Fruit fly (Drosophila melanogaster) whole organism, prepupa: ENCODE results near the gene Abl.

Experiments
- Blimp-1 ChIP-seq: fragments of 200-800 bp; sonication (Bioruptor generic); optimal IDR thresholded peaks from 3 replicates; lab custom pipeline; 2017; ENCODE audit warnings: missing biosample characterization, missing genetic modification characterization, mild to moderate bottlenecking, moderate library complexity, missing genetic modification reagents
- CG10631 ChIP-seq: fragments of 200-800 bp; sonication (Bioruptor generic); optimal IDR thresholded peaks from 2 replicates; lab custom pipeline; 2016; ENCODE audit warnings: missing biosample characterization, missing genetic modification characterization
- CG10669 ChIP-seq: fragments of 200-800 bp; sonication (Bioruptor generic); optimal IDR thresholded peaks from 3 replicates; lab custom pipeline; 2018; ENCODE audit warnings: missing biosample characterization, mild to moderate bottlenecking, missing genetic modification characterization, moderate library complexity
- CG11294 ChIP-seq: fragments of 200-800 bp; sonication (Bioruptor generic); IDR thresholded peaks from 2 replicates; pipeline ENCODE4 v1.3.6; 2022; ENCODE audit warnings: missing biosample characterization, missing genetic modification characterization
- CG11762 ChIP-seq: fragments of 200-800 bp; sonication (Bioruptor generic); optimal IDR thresholded peaks from 3 replicates; lab custom pipeline; 2016; ENCODE audit warnings: missing biosample characterization, missing genetic modification characterization; ENCODE audit not compliant: insufficient read depth
- CG11902 ChIP-seq: fragments of 200-800 bp; sonication (Bioruptor generic); optimal IDR thresholded peaks from 3 replicates; lab custom pipeline; 2016; ENCODE audit warnings: missing biosample characterization, missing genetic modification characterization
- CG1621 ChIP-seq: fragments of 200-800 bp; sonication (Bioruptor generic); optimal IDR thresholded peaks from 3 replicates; lab custom pipeline; 2018; ENCODE audit warnings: missing biosample characterization, mild to moderate bottlenecking, missing genetic modification characterization
- CG16779 ChIP-seq: fragments of 200-800 bp; sonication (Bioruptor generic); optimal IDR thresholded peaks from 3 replicates; lab custom pipeline; 2017; ENCODE audit warnings: missing biosample characterization, mild to moderate bottlenecking, missing genetic modification characterization
- CG31627 ChIP-seq: fragments of 200-800 bp; sonication (Bioruptor generic); optimal IDR thresholded peaks from 3 replicates; lab custom pipeline; 2016; ENCODE audit warnings: missing biosample characterization, missing genetic modification characterization
- CG32006 ChIP-seq: fragments of 200-800 bp; sonication (Bioruptor generic); optimal IDR thresholded peaks from 3 replicates; lab custom pipeline; 2017; ENCODE audit warnings: missing biosample characterization, mild to moderate bottlenecking, missing genetic modification characterization
- CG34406 ChIP-seq: fragments of 200-800 bp; sonication (Bioruptor generic); optimal IDR thresholded peaks from 3 replicates; lab custom pipeline; 2016; ENCODE audit warnings: missing biosample characterization, missing genetic modification characterization
- CG6792 ChIP-seq: fragments of 200-800 bp; sonication (Bioruptor generic); optimal IDR thresholded peaks from 3 replicates; lab custom pipeline; 2016; ENCODE audit warnings: missing biosample characterization, missing genetic modification characterization
- CG6808 ChIP-seq: fragments of 200-800 bp; sonication (Bioruptor generic); optimal IDR thresholded peaks from 3 replicates; lab custom pipeline; 2017; ENCODE audit warnings: missing biosample characterization, missing genetic modification characterization, mild to moderate bottlenecking, moderate library complexity, missing genetic modification reagents
- CG6854 ChIP-seq: fragments of 200-800 bp; sonication (Bioruptor generic); optimal IDR thresholded peaks from 2 replicates; lab custom pipeline; 2017; ENCODE audit warnings: missing biosample characterization, mild to moderate bottlenecking, missing genetic modification characterization
- CG7368 ChIP-seq: fragments of 200-800 bp; sonication (Bioruptor generic); optimal IDR thresholded peaks from 3 replicates; lab custom pipeline; 2016; ENCODE audit warnings: missing biosample characterization, missing genetic modification characterization
- CG8119 ChIP-seq: fragments of 200-800 bp; sonication (Bioruptor generic); IDR thresholded peaks from 3 replicates; pipeline ENCODE4 v1.3.6; 2022; ENCODE audit warnings: missing biosample characterization, missing genetic modification characterization
- CG8632 ChIP-seq: fragments of 200-800 bp; sonication (Bioruptor generic); optimal IDR thresholded peaks from 3 replicates; lab custom pipeline; 2016; ENCODE audit warnings: missing biosample characterization, missing genetic modification characterization
- CG9139 ChIP-seq: fragments of 200-800 bp; sonication (Bioruptor generic); optimal IDR thresholded peaks from 3 replicates; lab custom pipeline; 2017; ENCODE audit warnings: missing biosample characterization, mild to moderate bottlenecking, missing genetic modification characterization
- Eip75B ChIP-seq: fragments of 200-800 bp; sonication (Bioruptor generic); optimal IDR thresholded peaks from 3 replicates; lab custom pipeline; 2016; ENCODE audit warnings: missing biosample characterization, missing genetic modification characterization
- Eip78C ChIP-seq: fragments of 200-800 bp; sonication (Bioruptor generic); peaks from one replicate; lab custom pipeline; 2016; ENCODE audit warnings: missing biosample characterization, missing genetic modification characterization
- Ets21C ChIP-seq: fragments of 200-800 bp; sonication (Bioruptor generic); optimal IDR thresholded peaks from 3 replicates; lab custom pipeline; 2016; ENCODE audit warnings: missing biosample characterization, missing genetic modification characterization
- Ets96B ChIP-seq: fragments of 200-800 bp; optimal IDR thresholded peaks from 2 replicates; lab custom pipeline; 2019; ENCODE audit warnings: missing biosample characterization, mild to moderate bottlenecking, missing genetic modification characterization, moderate library complexity
- Gug ChIP-seq: fragments of 200-800 bp; sonication (Bioruptor generic); IDR thresholded peaks from 2 replicates; pipeline ENCODE4 v1.3.6; 2022; ENCODE audit warnings: missing biosample characterization, missing genetic modification characterization
- Hr38 ChIP-seq: sonication (Bioruptor generic); optimal IDR thresholded peaks from 2 replicates; lab custom pipeline; 2016; ENCODE audit warnings: missing biosample characterization, missing genetic modification characterization
- Hr39 ChIP-seq: fragments of 200-800 bp; sonication (Bioruptor generic); optimal IDR thresholded peaks from 2 replicates; lab custom pipeline; 2016; ENCODE audit warnings: missing biosample characterization, missing genetic modification characterization
- Hr4 ChIP-seq: fragments of 200-800 bp; sonication (Bioruptor generic); optimal IDR thresholded peaks from 3 replicates; lab custom pipeline; 2016; ENCODE audit warnings: missing biosample characterization, missing genetic modification characterization
- Lpt ChIP-seq: fragments of 200-800 bp; sonication (Bioruptor generic); optimal IDR thresholded peaks from 3 replicates; lab custom pipeline; 2016; ENCODE audit warnings: missing biosample characterization, missing genetic modification characterization
- Met ChIP-seq: fragments of 200-800 bp; sonication (Bioruptor generic); optimal IDR thresholded peaks from 3 replicates; lab custom pipeline; 2016; ENCODE audit warnings: missing biosample characterization, missing genetic modification characterization
- Sox102F ChIP-seq: fragments of 200-800 bp; sonication (Bioruptor generic); optimal IDR thresholded peaks from 2 replicates; lab custom pipeline; 2016; ENCODE audit warnings: missing biosample characterization, mild to moderate bottlenecking, missing genetic modification characterization
- Sox14 ChIP-seq: fragments of 200-800 bp; sonication (Bioruptor generic); optimal IDR thresholded peaks from 3 replicates; lab custom pipeline; 2016; ENCODE audit warnings: missing biosample characterization, missing genetic modification characterization
- Sox15 ChIP-seq: fragments of 200-800 bp; sonication (Bioruptor generic); optimal IDR thresholded peaks from 3 replicates; lab custom pipeline; 2016; ENCODE audit warnings: missing biosample characterization, missing genetic modification characterization
- achi ChIP-seq: fragments of 200-800 bp; sonication (Bioruptor generic); optimal IDR thresholded peaks from 3 replicates; lab custom pipeline; 2016; ENCODE audit warnings: missing biosample characterization, missing genetic modification characterization
- acj6 ChIP-seq: fragments of 200-800 bp; sonication (Bioruptor generic); optimal IDR thresholded peaks from 3 replicates; lab custom pipeline; 2016; ENCODE audit warnings: missing biosample characterization, missing genetic modification characterization
- cyc ChIP-seq: fragments of 200-800 bp; sonication (Bioruptor generic); optimal IDR thresholded peaks from 3 replicates; lab custom pipeline; 2016; ENCODE audit warnings: missing biosample characterization, missing genetic modification characterization
- eg ChIP-seq: fragments of 200-800 bp; sonication (Bioruptor generic); IDR thresholded peaks from 3 replicates; pipeline ENCODE4 v1.3.6; 2022; ENCODE audit warnings: missing biosample characterization, missing genetic modification characterization
- esn ChIP-seq: fragments of 200-800 bp; sonication (Bioruptor generic); optimal IDR thresholded peaks from 2 replicates; lab custom pipeline; 2016; ENCODE audit warnings: missing biosample characterization, mild to moderate bottlenecking, missing genetic modification characterization, moderate library complexity
- fkh ChIP-seq: fragments of 200-800 bp; sonication (Bioruptor generic); optimal IDR thresholded peaks from 3 replicates; lab custom pipeline; 2017; ENCODE audit warnings: missing biosample characterization, mild to moderate bottlenecking, missing genetic modification characterization, moderate library complexity
- lz ChIP-seq: fragments of 200-800 bp; sonication (Bioruptor generic); optimal IDR thresholded peaks from 3 replicates; lab custom pipeline; 2016; ENCODE audit warnings: missing biosample characterization, missing genetic modification characterization
- pdm3 ChIP-seq: fragments of 200-800 bp; sonication (Bioruptor generic); optimal IDR thresholded peaks from 3 replicates; lab custom pipeline; 2016; ENCODE audit warnings: missing biosample characterization, missing genetic modification characterization
- salr ChIP-seq, 2 experiments: fragments of 200-800 bp; sonication (Bioruptor generic); optimal IDR thresholded peaks; 3 replicates each; lab custom pipeline; 2016 to 2018; ENCODE audit warnings: missing biosample characterization in 2 of 2, missing genetic modification characterization in 2 of 2, mild to moderate bottlenecking in 1 of 2
- ss ChIP-seq, 2 experiments: fragments of 200-800 bp; sonication (Bioruptor generic); optimal IDR thresholded peaks; 2 replicates in 1 of 2; 3 replicates in 1 of 2; lab custom pipeline; 2017 to 2018; ENCODE audit warnings: mild to moderate bottlenecking in 2 of 2, missing biosample characterization in 2 of 2, missing genetic modification characterization in 2 of 2, moderate library complexity in 1 of 2
- svp ChIP-seq: fragments of 200-800 bp; sonication (Bioruptor generic); peaks from one replicate; lab custom pipeline; 2016; ENCODE audit warnings: missing biosample characterization, missing genetic modification characterization
- topi ChIP-seq: fragments of 200-800 bp; sonication (Bioruptor generic); optimal IDR thresholded peaks from 3 replicates; lab custom pipeline; 2016; ENCODE audit warnings: missing biosample characterization, missing genetic modification characterization

Gene Abl

dm6 chr3L:16642088-16642507 lies 5.6 kb downstream of the Abl start (continued):
- TF ChIP-seq acj6 (GFP tag; lab: Kevin White, UChicago) = peak; percentile 80
- peak; percentile 85 for TF ChIP-seq Hr4 (GFP tag; lab: Kevin White, UChicago)
- peak; percentile 70 for TF ChIP-seq cyc
- TF ChIP-seq CG6792 = peak; percentile 79
- peak; percentile 35 for TF ChIP-seq CG9139 (GFP tag; lab: Kevin White, UChicago)
- TF ChIP-seq CG34406 = peak; percentile 77
- peak; percentile 55 for TF ChIP-seq CG11902 (GFP tag; lab: Kevin White, UChicago)
- no peak for TF ChIP-seq CG6854 (GFP tag; lab: Kevin White, UChicago)
- TF ChIP-seq Blimp-1 = no peak
- peak; percentile 50 for TF ChIP-seq Sox102F (GFP tag; lab: Kevin White, UChicago)
- peak; percentile 26 to 91 for TF ChIP-seq salr (GFP tag; optimal IDR thresholded peaks at IDR 0.05; lab: Kevin White, UChicago)
- peak; percentile 72 for TF ChIP-seq CG8632 (GFP tag; lab: Kevin White, UChicago)

dm6 chr3L:16641094-16641493 lies 6.6 kb downstream of the Abl start:
- no peak for TF ChIP-seq Sox15 (GFP tag; lab: Kevin White, UChicago)
- TF ChIP-seq fkh = no peak
- TF ChIP-seq eg (GFP tag; lab: Robert Waterston, UW) = no peak
- TF ChIP-seq CG6792 = no peak
- TF ChIP-seq CG10631 (GFP tag; lab: Kevin White, UChicago) = no peak
- no peak for TF ChIP-seq Sox102F (GFP tag; lab: Kevin White, UChicago)

dm6 chr3L:16640509-16641068 lies 7.1 kb downstream of the Abl start:
- TF ChIP-seq ss (GFP tag; optimal IDR thresholded peaks at IDR 0.05; lab: Kevin White, UChicago) (no peak), CG10631 (GFP tag; lab: Kevin White, UChicago) (no peak), CG11294 (GFP tag; lab: Robert Waterston, UW) (no peak), CG1621 (tag; lab: Kevin White, UChicago) (no peak), Eip78C (GFP tag; lab: Kevin White, UChicago) (peak; percentile 49), Lpt (no peak), Gug (GFP tag; lab: Robert Waterston, UW) (no peak), Ets21C (GFP tag; lab: Kevin White, UChicago) (no peak), CG11762 (no peak), Eip75B (GFP tag; lab: Kevin White, UChicago) (no peak), CG6854 (GFP tag; lab: Kevin White, UChicago) (peak; percentile 29), topi (GFP tag; lab: Kevin White, UChicago) (no peak), Ets96B (tag; lab: Kevin White, UChicago) (no peak), eg (GFP tag; lab: Robert Waterston, UW) (no peak), Sox14 (GFP tag; lab: Kevin White, UChicago) (no peak), fkh (peak; percentile 88), CG10669 (GFP tag; lab: Kevin White, UChicago) (no peak), acj6 (GFP tag; lab: Kevin White, UChicago) (no peak), CG8632 (GFP tag; lab: Kevin White, UChicago) (peak; percentile 1), Sox15 (GFP tag; lab: Kevin White, UChicago) (no peak), svp (GFP tag; lab: Kevin White, UChicago) (peak; percentile 61), CG7368 (GFP tag; lab: Kevin White, UChicago) (no peak)

- TF ChIP-seq CG31627 (GFP tag; lab: Kevin White, UChicago) (peak; percentile 51), CG6792 (peak; percentile 5), Ets21C (GFP tag; lab: Kevin White, UChicago) (no peak), Hr39 (GFP tag; lab: Kevin White, UChicago) (peak; percentile 42), CG16779 (tag; lab: Kevin White, UChicago) (no peak), CG34406 (peak; percentile 39), cyc (peak; percentile 12), Gug (GFP tag; lab: Robert Waterston, UW) (no peak), Sox102F (GFP tag; lab: Kevin White, UChicago) (peak; percentile 55), pdm3 (GFP tag; lab: Kevin White, UChicago) (peak; percentile 14), CG11294 (GFP tag; lab: Robert Waterston, UW) (no peak), lz (GFP tag; lab: Kevin White, UChicago) (peak; percentile 23), achi (peak; percentile 31), CG32006 (GFP tag; lab: Kevin White, UChicago) (peak; percentile 35), CG8119 (no peak; the same call in 2 of the 3 replicates), Met (GFP tag; lab: Kevin White, UChicago) (peak; percentile 61), esn (GFP tag; lab: Kevin White, UChicago) (peak; percentile 71), CG9139 (GFP tag; lab: Kevin White, UChicago) (no peak), CG6808 (GFP tag; lab: Kevin White, UChicago) (no peak), CG11762 (no peak), Hr38 (no peak)
Observed at dm6 chr3L:16638639-16639388, 8.9 kb downstream of the Abl start.
